Fruit fly (Drosophila melanogaster) whole organism, embryonic: ENCODE measurements around the gene Pebp1.
A peak's percentile ranks its signal among the peaks of the same experiment; 100 is the strongest.

Experiments
- Atf3 ChIP-seq: fragments of 200-800 bp; sonication (Bioruptor generic); optimal IDR thresholded peaks from 3 replicates; lab custom pipeline; 2016; ENCODE audit warnings: missing biosample characterization, missing genetic modification characterization
- Bteb2 ChIP-seq: fragments of 200-800 bp; sonication (Bioruptor generic); optimal IDR thresholded peaks from 2 replicates; lab custom pipeline; 2016; ENCODE audit warnings: missing biosample characterization, missing genetic modification characterization
- CG1024 ChIP-seq: fragments of 200-800 bp; sonication (Bioruptor generic); IDR thresholded peaks from 2 replicates; pipeline ENCODE4 v1.3.6; 2022; ENCODE audit warnings: missing biosample characterization, missing genetic modification characterization
- CG12391 ChIP-seq: fragments of 200-800 bp; sonication (Bioruptor generic); optimal IDR thresholded peaks from 3 replicates; lab custom pipeline; 2018; ENCODE audit warnings: missing biosample characterization, mild to moderate bottlenecking, missing genetic modification characterization, moderate library complexity
- CG17361 ChIP-seq: fragments of 200-800 bp; sonication (Bioruptor generic); IDR thresholded peaks from 3 replicates; pipeline ENCODE4 v1.3.6; 2022; ENCODE audit warnings: missing biosample characterization, missing genetic modification characterization
- CG18262 ChIP-seq: fragments of 200-800 bp; optimal IDR thresholded peaks from 3 replicates; lab custom pipeline; 2019; ENCODE audit warnings: missing biosample characterization, mild to moderate bottlenecking, missing genetic modification characterization, moderate library complexity
- CG18619 ChIP-seq: fragments of 200-800 bp; sonication (Bioruptor generic); optimal IDR thresholded peaks from 3 replicates; lab custom pipeline; 2017; ENCODE audit warnings: missing biosample characterization, mild to moderate bottlenecking, missing genetic modification characterization
- CG2712 ChIP-seq: fragments of 200-800 bp; optimal IDR thresholded peaks from 3 replicates; lab custom pipeline; 2019; ENCODE audit warnings: missing biosample characterization, mild to moderate bottlenecking, missing genetic modification characterization, moderate library complexity
- CG30020 ChIP-seq: fragments of 200-800 bp; optimal IDR thresholded peaks from 2 replicates; lab custom pipeline; 2019; ENCODE audit warnings: missing biosample characterization, mild to moderate bottlenecking, missing genetic modification characterization, moderate library complexity
- CG31441 ChIP-seq: fragments of 200-800 bp; sonication (Bioruptor generic); IDR thresholded peaks from 2 replicates; pipeline ENCODE4 v1.3.6; 2022; ENCODE audit warnings: missing biosample characterization, missing genetic modification characterization
- CG3407 ChIP-seq: fragments of 200-800 bp; sonication (Bioruptor generic); optimal IDR thresholded peaks from 2 replicates; lab custom pipeline; 2018; ENCODE audit warnings: missing biosample characterization, mild to moderate bottlenecking, missing genetic modification characterization
- CG34422 ChIP-seq: fragments of 200-800 bp; sonication (Bioruptor generic); IDR thresholded peaks from 3 replicates; pipeline ENCODE4 v1.3.6; 2022; ENCODE audit warnings: missing biosample characterization, missing genetic modification characterization
- CG4820 ChIP-seq: fragments of 200-800 bp; sonication (Bioruptor generic); optimal IDR thresholded peaks from 3 replicates; lab custom pipeline; 2016; ENCODE audit warnings: missing biosample characterization, missing genetic modification characterization
- CG6272 ChIP-seq: fragments of 200-800 bp; sonication (Bioruptor generic); IDR thresholded peaks from 2 replicates; pipeline ENCODE4 v1.3.6; 2022; ENCODE audit warnings: missing biosample characterization, missing genetic modification characterization
- CG8388 ChIP-seq: fragments of 200-800 bp; sonication (Bioruptor generic); optimal IDR thresholded peaks from 2 replicates; lab custom pipeline; 2019; ENCODE audit warnings: missing biosample characterization, mild to moderate bottlenecking, missing genetic modification characterization, moderate library complexity
- CG9797 ChIP-seq: fragments of 200-800 bp; sonication (Bioruptor generic); optimal IDR thresholded peaks from 3 replicates; lab custom pipeline; 2018; ENCODE audit warnings: missing biosample characterization, mild to moderate bottlenecking, missing genetic modification characterization
- Eip74EF ChIP-seq, 2 experiments: fragments of 200-800 bp in 1 of 2; fragments of >200 bp in 1 of 2; sonication (Bioruptor generic) in 1 of 2; optimal IDR thresholded peaks; 2 replicates each; lab custom pipeline; 2017 to 2019; ENCODE audit warnings: missing biosample characterization in 2 of 2, missing genetic modification characterization in 2 of 2, mild to moderate bottlenecking in 1 of 2, moderate library complexity in 1 of 2
- Elba2 ChIP-seq: fragments of 200-800 bp; sonication (Bioruptor generic); optimal IDR thresholded peaks from 3 replicates; lab custom pipeline; 2016; ENCODE audit warnings: missing biosample characterization, missing genetic modification characterization
- Fer3 ChIP-seq: fragments of 200-800 bp; sonication (Bioruptor generic); optimal IDR thresholded peaks from 2 replicates; lab custom pipeline; 2018; ENCODE audit warnings: missing biosample characterization, mild to moderate bottlenecking, missing genetic modification characterization, moderate library complexity
- HLHmδ ChIP-seq: fragments of 200-800 bp; sonication (Bioruptor generic); optimal IDR thresholded peaks from 2 replicates; lab custom pipeline; 2018; ENCODE audit warnings: missing biosample characterization, mild to moderate bottlenecking, missing genetic modification characterization, moderate library complexity
- Hr3 ChIP-seq: fragments of 200-800 bp; sonication (Bioruptor generic); optimal IDR thresholded peaks from 3 replicates; lab custom pipeline; 2016; ENCODE audit warnings: missing biosample characterization, missing genetic modification characterization
- NFAT ChIP-seq: fragments of 200-800 bp; sonication (Bioruptor generic); IDR thresholded peaks from 2 replicates; pipeline ENCODE4 v1.3.6; 2022; ENCODE audit warnings: missing biosample characterization, missing genetic modification characterization
- Pdp1 ChIP-seq, 2 experiments: fragments of 200-800 bp; sonication (Bioruptor generic); optimal IDR thresholded peaks; 3 replicates each; lab custom pipeline; 2016; ENCODE audit warnings: missing biosample characterization in 2 of 2, missing genetic modification characterization in 2 of 2, mild to moderate bottlenecking in 1 of 2, moderate library complexity in 1 of 2
- Ptx1 ChIP-seq: fragments of 200-800 bp; sonication (Bioruptor generic); IDR thresholded peaks from 2 replicates; pipeline ENCODE4 v1.3.6; 2022; ENCODE audit warnings: missing biosample characterization, missing genetic modification characterization
- ab ChIP-seq: fragments of 200-800 bp; sonication (Bioruptor generic); optimal IDR thresholded peaks from 2 replicates; lab custom pipeline; 2016; ENCODE audit warnings: missing biosample characterization, missing genetic modification characterization
- al ChIP-seq: fragments of 200-800 bp; sonication (Bioruptor generic); IDR thresholded peaks from 2 replicates; pipeline ENCODE4 v1.3.6; 2022; ENCODE audit warnings: missing biosample characterization, missing genetic modification characterization
- da ChIP-seq: fragments of 200-800 bp; sonication (Bioruptor generic); optimal IDR thresholded peaks from 2 replicates; lab custom pipeline; 2016; ENCODE audit warnings: missing biosample characterization, missing genetic modification characterization
- disco-r ChIP-seq: fragments of 200-800 bp; sonication (Bioruptor generic); optimal IDR thresholded peaks from 2 replicates; lab custom pipeline; 2016; ENCODE audit warnings: missing biosample characterization, missing genetic modification characterization
- fd3F ChIP-seq: fragments of 200-800 bp; sonication (Bioruptor generic); optimal IDR thresholded peaks from 2 replicates; lab custom pipeline; 2018; ENCODE audit warnings: missing biosample characterization, mild to moderate bottlenecking, missing genetic modification characterization, moderate library complexity
- fru ChIP-seq: fragments of >200 bp; optimal IDR thresholded peaks from 2 replicates; lab custom pipeline; 2017
- ind ChIP-seq: fragments of 200-800 bp; sonication (Bioruptor generic); optimal IDR thresholded peaks from 3 replicates; lab custom pipeline; 2016; ENCODE audit warnings: missing biosample characterization, missing genetic modification characterization
- lab ChIP-seq: fragments of 200-800 bp; sonication (Bioruptor generic); optimal IDR thresholded peaks from 3 replicates; lab custom pipeline; 2017; ENCODE audit warnings: missing biosample characterization, missing genetic modification characterization, mild to moderate bottlenecking, moderate library complexity, missing genetic modification reagents
- nerfin-1 ChIP-seq: fragments of 200-800 bp; sonication (Bioruptor generic); optimal IDR thresholded peaks from 3 replicates; lab custom pipeline; 2019; ENCODE audit warnings: missing biosample characterization, mild to moderate bottlenecking, missing genetic modification characterization, moderate library complexity
- nerfin-2 ChIP-seq: fragments of 200-800 bp; sonication (Bioruptor generic); IDR thresholded peaks from 2 replicates; pipeline ENCODE4 v1.3.6; 2022; ENCODE audit warnings: missing biosample characterization, missing genetic modification characterization; ENCODE audit not compliant: partially characterized antibody
- p53 ChIP-seq: fragments of 200-800 bp; sonication (Bioruptor generic); optimal IDR thresholded peaks from 2 replicates; lab custom pipeline; 2016; ENCODE audit warnings: missing biosample characterization, missing genetic modification characterization
- rib ChIP-seq: fragments of 200-800 bp; sonication (Bioruptor generic); IDR thresholded peaks from 2 replicates; pipeline ENCODE4 v1.3.6; 2022; ENCODE audit warnings: missing biosample characterization, missing genetic modification characterization
- trem ChIP-seq: fragments of 200-800 bp; optimal IDR thresholded peaks from 3 replicates; lab custom pipeline; 2019; ENCODE audit warnings: missing biosample characterization, mild to moderate bottlenecking, missing genetic modification characterization, moderate library complexity
- unpg ChIP-seq: fragments of 200-800 bp; sonication (Bioruptor generic); optimal IDR thresholded peaks from 3 replicates; lab custom pipeline; 2018; ENCODE audit warnings: missing biosample characterization, mild to moderate bottlenecking, missing genetic modification characterization, moderate library complexity
- wdn ChIP-seq: fragments of 200-800 bp; sonication (Bioruptor generic); IDR thresholded peaks from 2 replicates; pipeline ENCODE4 v1.3.6; 2022; ENCODE audit warnings: missing biosample characterization, missing genetic modification characterization
- zfh2 ChIP-seq: fragments of 200-800 bp; sonication (Bioruptor generic); optimal IDR thresholded peaks from 2 replicates; lab custom pipeline; 2016; ENCODE audit warnings: missing biosample characterization, missing genetic modification characterization

Gene Pebp1

DNA sequence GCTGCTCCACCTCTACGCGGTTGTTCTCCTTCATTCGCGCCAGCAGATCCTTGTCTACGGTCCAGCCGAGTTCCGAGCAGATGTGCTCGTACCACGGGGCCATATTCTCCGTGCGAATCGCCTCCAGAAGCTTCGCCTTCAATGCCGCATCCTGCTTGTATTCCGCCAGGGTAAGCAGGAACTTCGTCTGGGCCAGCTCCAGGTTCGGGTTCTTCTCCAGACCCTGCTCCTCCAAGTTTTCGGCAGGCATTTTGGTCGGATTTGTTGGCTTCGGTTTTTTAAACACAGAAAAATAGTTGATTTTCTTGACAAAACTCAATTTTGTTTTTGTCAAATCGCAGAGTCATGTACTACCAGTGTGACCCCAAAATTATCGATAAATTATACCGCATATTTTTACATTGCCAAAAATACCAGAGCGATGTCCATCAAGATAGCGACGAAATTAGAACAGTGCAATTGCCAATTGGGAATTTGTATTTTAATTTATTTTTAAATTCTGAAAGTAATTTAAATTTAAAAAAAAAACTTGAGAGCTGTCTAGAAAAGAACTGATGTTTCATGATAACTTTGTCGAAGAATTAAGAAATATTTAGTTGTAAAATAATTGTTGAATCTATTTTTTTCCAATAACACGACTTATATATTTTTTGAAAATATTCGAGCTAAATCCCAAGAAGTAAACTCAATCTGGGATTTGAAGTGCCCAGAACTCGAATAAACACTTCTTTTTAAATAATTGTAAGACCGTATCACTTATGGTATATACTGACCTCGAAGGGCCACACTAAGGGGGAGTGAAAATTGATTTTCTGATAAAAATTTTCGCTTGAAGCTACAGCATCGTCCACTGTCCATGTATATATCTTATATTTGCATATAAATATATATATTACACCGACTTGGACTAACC lies 3.9 kb upstream of the Pebp1 start, which contains the start of the genes Rpn7 and AP-2mu (continued):
- TF ChIP-seq Ptx1 (no peak), wdn (GFP tag; lab: Robert Waterston, UW) (no peak), al (GFP tag; lab: Robert Waterston, UW) (no peak), trem (tag; lab: Kevin White, UChicago) (peak; percentile 21), Eip74EF (GFP tag; optimal IDR thresholded peaks at IDR 0.05; lab: Kevin White, UChicago) (no peak), Bteb2 (no peak), ind (GFP tag; lab: Kevin White, UChicago) (peak; percentile 19), p53 (GFP tag; lab: Kevin White, UChicago) (no peak), CG4820 (GFP tag; lab: Kevin White, UChicago) (no peak), Elba2 (GFP tag; lab: Kevin White, UChicago) (peak; percentile 95), NFAT (GFP tag; lab: Robert Waterston, UW) (no peak), CG18619 (GFP tag; lab: Kevin White, UChicago) (no peak), CG17361 (GFP tag; lab: Robert Waterston, UW) (peak; percentile 66; the same call in 2 of the 3 replicates), disco-r (GFP tag; lab: Kevin White, UChicago) (no peak), unpg (GFP tag; lab: Kevin White, UChicago) (no peak), CG30020 (tag; lab: Kevin White, UChicago) (peak; percentile 82), CG9797 (GFP tag; lab: Kevin White, UChicago) (peak; percentile 75), da (no peak), fd3F (GFP tag; lab: Kevin White, UChicago) (no peak), CG34422 (GFP tag; lab: Robert Waterston, UW) (no peak), CG31441 (GFP tag; lab: Robert Waterston, UW) (peak; percentile 52; the same call in 1 of the 2 replicates), Atf3 (GFP tag; lab: Kevin White, UChicago) (no peak), CG3407 (GFP tag; lab: Kevin White, UChicago) (no peak), CG18262 (tag; lab: Kevin White, UChicago) (peak; percentile 3), CG6272 (GFP tag; lab: Robert Waterston, UW) (no peak), Hr3 (GFP tag; lab: Kevin White, UChicago) (peak; percentile 22), CG1024 (GFP tag; lab: Robert Waterston, UW) (no peak), CG2712 (tag; lab: Kevin White, UChicago) (peak; percentile 50), fru (lab: Kevin White, UChicago) (no peak), lab (no peak), nerfin-2 (no peak), Fer3 (tag; lab: Kevin White, UChicago) (no peak), nerfin-1 (peak; percentile 26), ab (GFP tag; lab: Kevin White, UChicago) (no peak), CG12391 (tag; lab: Kevin White, UChicago) (peak; percentile 66), zfh2 (GFP tag; lab: Kevin White, UChicago) (peak; percentile 17), CG8388 (no peak), HLHmδ (GFP tag; lab: Kevin White, UChicago) (no peak), rib (no peak), Pdp1 (GFP tag; optimal IDR thresholded peaks at IDR 0.05; lab: Kevin White, UChicago) (no peak)
